Fruit fly (Drosophila melanogaster) whole organism, pupa: Measurements from ENCODE around the gene D2hgdh.

Experiments
- CG10348 ChIP-seq: fragments of 200-800 bp; sonication (Bioruptor generic); IDR thresholded peaks from 2 replicates; pipeline ENCODE4 v1.3.6; 2022; ENCODE audit warnings: missing biosample characterization, missing genetic modification characterization
- CG32121 ChIP-seq: fragments of 200-800 bp; sonication (Bioruptor generic); IDR thresholded peaks from 2 replicates; pipeline ENCODE4 v1.3.6; 2022; ENCODE audit warnings: missing biosample characterization, missing genetic modification characterization
- CG34367 ChIP-seq: fragments of 200-800 bp; sonication (Bioruptor generic); optimal IDR thresholded peaks from 2 replicates; lab custom pipeline; 2018; ENCODE audit warnings: missing biosample characterization, mild to moderate bottlenecking, missing genetic modification characterization
- fd96Ca ChIP-seq: fragments of 200-800 bp; sonication (Bioruptor generic); IDR thresholded peaks from 3 replicates; pipeline ENCODE4 v1.3.6; 2022; ENCODE audit warnings: missing biosample characterization, missing genetic modification characterization
- gl ChIP-seq: fragments of 200-800 bp; sonication (Bioruptor generic); optimal IDR thresholded peaks from 2 replicates; lab custom pipeline; 2018; ENCODE audit warnings: missing biosample characterization, mild to moderate bottlenecking, missing genetic modification characterization

DNA sequence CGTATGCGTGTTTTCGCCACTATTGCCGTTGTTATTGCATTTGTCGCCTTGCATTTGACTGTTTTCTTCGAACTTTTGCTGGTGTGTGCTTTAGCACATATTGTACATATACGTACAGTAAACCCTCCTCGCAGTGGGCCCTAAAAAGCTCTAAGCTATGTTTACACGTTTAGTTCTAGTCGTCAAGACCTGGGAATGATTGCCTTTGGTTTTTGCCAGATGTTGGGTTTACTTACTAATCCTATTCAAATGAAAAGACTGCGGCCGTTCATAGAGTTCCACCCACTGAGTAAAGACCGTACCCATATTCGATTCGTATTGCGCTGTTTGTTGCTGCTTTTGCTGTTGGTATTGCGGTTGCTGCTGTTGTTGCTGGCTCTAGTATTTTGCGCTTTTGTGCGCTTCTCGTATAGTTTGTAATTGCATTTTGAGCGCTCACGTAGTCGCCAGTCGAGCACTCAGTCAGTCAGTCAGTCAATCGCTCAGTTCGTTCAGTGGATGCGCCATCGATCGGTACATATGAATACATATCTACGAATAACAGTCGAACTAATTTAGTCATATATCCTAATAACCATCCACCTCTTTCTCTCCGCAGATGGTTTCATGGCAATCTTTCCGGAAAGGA is 33.4 kb upstream of the D2hgdh start:
- no peak for TF ChIP-seq gl (tag; lab: Kevin White, UChicago)
- TF ChIP-seq CG10348 = peak; percentile 72
- TF ChIP-seq CG32121 (GFP tag; lab: Robert Waterston, UW) = peak; percentile 92
- peak; percentile 95 for TF ChIP-seq fd96Ca
- TF ChIP-seq CG34367 (tag; lab: Kevin White, UChicago) = no peak
